Worm (Caenorhabditis elegans): Measurements from ENCODE around the gene bgal-2.

The bgal-2 gene

ce11 chrX:6813025-6813424 is 28.8 kb downstream of the bgal-2 start:
- TF ChIP-seq lin-13 (GFP tag; optimal IDR thresholded peaks at IDR 0.05) (no peak), ztf-4 (tag; optimal IDR thresholded peaks at IDR 0.05) (no peak), R02D3.7 (tag; optimal IDR thresholded peaks at IDR 0.05) (no peak), gmeb-1 (tag; optimal IDR thresholded peaks at IDR 0.05) (no peak), C34F6.9 (tag; optimal IDR thresholded peaks at IDR 0.05) (no peak), elt-3 (tag; optimal IDR thresholded peaks at IDR 0.05) (no peak), nhr-11 (tag; optimal IDR thresholded peaks at IDR 0.05) (no peak), snpc-4 (tag; optimal IDR thresholded peaks at IDR 0.05) (no peak), sem-4 (tag; optimal IDR thresholded peaks at IDR 0.05) (no peak), skn-1 (tag; optimal IDR thresholded peaks at IDR 0.05) (no peak), crh-2 (tag; optimal IDR thresholded peaks at IDR 0.05) (no peak), nhr-6 (tag; optimal IDR thresholded peaks at IDR 0.05) (no peak), mdl-1 (tag; optimal IDR thresholded peaks at IDR 0.05) (no peak), unc-39 (tag; optimal IDR thresholded peaks at IDR 0.05) (no peak), elt-1 (tag; optimal IDR thresholded peaks at IDR 0.05) (no peak), aly-2 (tag; optimal IDR thresholded peaks at IDR 0.05) (no peak), F13H6.1 (tag; optimal IDR thresholded peaks at IDR 0.05) (no peak), nhr-77 (tag; optimal IDR thresholded peaks at IDR 0.05) (no peak)

- TF ChIP-seq F13H6.1 (tag; optimal IDR thresholded peaks at IDR 0.05) (peak; percentile 26), nhr-77 (tag; optimal IDR thresholded peaks at IDR 0.05) (no peak), ceh-82 (tag; optimal IDR thresholded peaks at IDR 0.05) (no peak), nhr-129 (tag; optimal IDR thresholded peaks at IDR 0.05) (no peak), sma-3 (GFP tag; optimal IDR thresholded peaks at IDR 0.05) (peak; percentile 40), nhr-10 (tag; optimal IDR thresholded peaks at IDR 0.05) (no peak), unc-39 (tag; optimal IDR thresholded peaks at IDR 0.05) (no peak), ZK546.5 (tag; optimal IDR thresholded peaks at IDR 0.05) (no peak), crh-2 (tag; optimal IDR thresholded peaks at IDR 0.05) (peak; percentile 53), lsy-2 (tag; optimal IDR thresholded peaks at IDR 0.05) (no peak), sma-9 (GFP tag; optimal IDR thresholded peaks at IDR 0.05) (peak; percentile 68), sma-9 (tag; optimal IDR thresholded peaks at IDR 0.05) (no peak), aly-2 (tag; optimal IDR thresholded peaks at IDR 0.05) (no peak), alr-1 (tag; optimal IDR thresholded peaks at IDR 0.05) (no peak), C34F6.9 (tag; optimal IDR thresholded peaks at IDR 0.05) (no peak), snpc-4 (tag; optimal IDR thresholded peaks at IDR 0.05) (no peak), zag-1 (tag; optimal IDR thresholded peaks at IDR 0.05) (no peak), skn-1 (tag; optimal IDR thresholded peaks at IDR 0.05) (no peak), fos-1 (tag; optimal IDR thresholded peaks at IDR 0.05) (peak; percentile 84), R02D3.7 (tag; optimal IDR thresholded peaks at IDR 0.05) (no peak), ztf-1 (GFP tag; conservative IDR thresholded peaks at IDR 0.05) (no peak), ceh-16 (tag; optimal IDR thresholded peaks at IDR 0.05) (no peak), nhr-12 (tag; optimal IDR thresholded peaks at IDR 0.05) (no peak), lin-11 (tag; optimal IDR thresholded peaks at IDR 0.05) (no peak), unc-62 (GFP tag; optimal IDR thresholded peaks at IDR 0.05) (no peak), blmp-1 (tag; optimal IDR thresholded peaks at IDR 0.05; ENCODE audit: insufficient read depth) (no peak), egl-27 (tag; optimal IDR thresholded peaks at IDR 0.05) (no peak), sem-4 (tag; optimal IDR thresholded peaks at IDR 0.05) (no peak), ama-1 (optimal IDR thresholded peaks at IDR 0.05) (peak; percentile 27)
These were observed 33.9 kb downstream of the bgal-2 start, which contains the start of gene dhs-28 for ce11 chrX:6818036-6818488. dhs-28 (plus strand) TSS chrX:6818438.

ce11 chrX:6819135-6819534 is 34.9 kb downstream of the bgal-2 start:
- TF ChIP-seq nhr-77 (tag; optimal IDR thresholded peaks at IDR 0.05) (no peak), peb-1 (tag; optimal IDR thresholded peaks at IDR 0.05) (no peak), lin-11 (tag; optimal IDR thresholded peaks at IDR 0.05) (no peak), nhr-129 (tag; optimal IDR thresholded peaks at IDR 0.05) (no peak), nhr-12 (tag; optimal IDR thresholded peaks at IDR 0.05) (no peak), gmeb-1 (tag; optimal IDR thresholded peaks at IDR 0.05) (no peak)

ce11 chrX:6819633-6820032 is 35.4 kb downstream of the bgal-2 start:
- TF ChIP-seq ztf-4 (tag; optimal IDR thresholded peaks at IDR 0.05) (no peak), fos-1 (tag; optimal IDR thresholded peaks at IDR 0.05) (peak; percentile 57), nhr-77 (tag; optimal IDR thresholded peaks at IDR 0.05) (no peak)
